Fruit fly (Drosophila melanogaster) whole organism, embryonic: Measurements from ENCODE around the gene Drsl4.

ENCODE experiments used
- ATbp ChIP-seq: fragments of 200-800 bp; sonication (Bioruptor generic); optimal IDR thresholded peaks from 2 replicates; lab custom pipeline; 2017; ENCODE audit warnings: missing biosample characterization, mild to moderate bottlenecking, missing genetic modification characterization, missing genetic modification reagents
- Asciz ChIP-seq: fragments of 200-800 bp; sonication (Bioruptor generic); optimal IDR thresholded peaks from 2 replicates; lab custom pipeline; 2017; ENCODE audit warnings: missing biosample characterization, mild to moderate bottlenecking, missing genetic modification characterization, missing genetic modification reagents
- BEAF-32 ChIP-seq: fragments of 200-800 bp; sonication (Bioruptor generic); optimal IDR thresholded peaks from 3 replicates; lab custom pipeline; 2017; ENCODE audit warnings: missing biosample characterization, missing genetic modification characterization, mild to moderate bottlenecking, moderate library complexity, missing genetic modification reagents
- CG10565 ChIP-seq: fragments of 200-800 bp; sonication (Bioruptor generic); optimal IDR thresholded peaks from 3 replicates; lab custom pipeline; 2016; ENCODE audit warnings: missing biosample characterization, mild to moderate bottlenecking, missing genetic modification characterization
- CG11085 ChIP-seq: fragments of 200-800 bp; sonication (Bioruptor generic); IDR thresholded peaks from 2 replicates; pipeline ENCODE4 v1.3.6; 2022; ENCODE audit warnings: missing biosample characterization, missing genetic modification characterization
- CG11093 ChIP-seq: fragments of 200-800 bp; sonication (Bioruptor generic); IDR thresholded peaks from 3 replicates; pipeline ENCODE4 v1.3.6; 2022; ENCODE audit warnings: missing biosample characterization, missing genetic modification characterization
- CG11695 ChIP-seq: fragments of 200-800 bp; sonication (Bioruptor generic); IDR thresholded peaks from 3 replicates; pipeline ENCODE4 v1.3.6; 2022; ENCODE audit warnings: missing biosample characterization, missing genetic modification characterization
- CG11696 ChIP-seq: fragments of 200-800 bp; sonication (Bioruptor generic); IDR thresholded peaks from 2 replicates; pipeline ENCODE4 v1.3.6; 2022; ENCODE audit warnings: missing biosample characterization, missing genetic modification characterization
- CG12071 ChIP-seq: fragments of 200-800 bp; sonication (Bioruptor generic); optimal IDR thresholded peaks from 3 replicates; lab custom pipeline; 2018; ENCODE audit warnings: missing biosample characterization, mild to moderate bottlenecking, missing genetic modification characterization
- CG12104 ChIP-seq: fragments of 200-800 bp; sonication (Bioruptor generic); optimal IDR thresholded peaks from 3 replicates; lab custom pipeline; 2016; ENCODE audit warnings: missing biosample characterization, missing genetic modification characterization
- CG12155 ChIP-seq: fragments of 200-800 bp; sonication (Bioruptor generic); optimal IDR thresholded peaks from 3 replicates; lab custom pipeline; 2016; ENCODE audit warnings: missing biosample characterization, missing genetic modification characterization
- CG14050 ChIP-seq: fragments of 200-800 bp; sonication (Bioruptor generic); IDR thresholded peaks from 3 replicates; pipeline ENCODE4 v1.3.6; 2022; ENCODE audit warnings: missing biosample characterization, missing genetic modification characterization
- CG15479 ChIP-seq: fragments of 200-800 bp; sonication (Bioruptor generic); optimal IDR thresholded peaks from 3 replicates; lab custom pipeline; 2019; ENCODE audit warnings: missing biosample characterization, mild to moderate bottlenecking, missing genetic modification characterization, moderate library complexity
- CG1647 ChIP-seq: fragments of 200-800 bp; sonication (Bioruptor generic); optimal IDR thresholded peaks from 3 replicates; lab custom pipeline; 2016; ENCODE audit warnings: missing biosample characterization, missing genetic modification characterization
- CG16779 ChIP-seq: fragments of 200-800 bp; sonication (Bioruptor generic); IDR thresholded peaks from 2 replicates; pipeline ENCODE4 v1.3.6; 2022; ENCODE audit warnings: missing biosample characterization, missing genetic modification characterization
- CG17186 ChIP-seq: fragments of 200-800 bp; sonication (Bioruptor generic); optimal IDR thresholded peaks from 3 replicates; lab custom pipeline; 2017; ENCODE audit warnings: missing biosample characterization, missing genetic modification reagents, missing genetic modification characterization
- CG1792 ChIP-seq: fragments of 200-800 bp; sonication (Bioruptor generic); optimal IDR thresholded peaks from 2 replicates; lab custom pipeline; 2016; ENCODE audit warnings: missing biosample characterization, missing genetic modification characterization
- CG18476 ChIP-seq: fragments of 200-800 bp; sonication (Bioruptor generic); optimal IDR thresholded peaks from 2 replicates; lab custom pipeline; 2016; ENCODE audit warnings: missing biosample characterization, mild to moderate bottlenecking, missing genetic modification characterization
- CG18619 ChIP-seq: fragments of 200-800 bp; sonication (Bioruptor generic); optimal IDR thresholded peaks from 3 replicates; lab custom pipeline; 2017; ENCODE audit warnings: missing biosample characterization, mild to moderate bottlenecking, missing genetic modification characterization
- CG3065 ChIP-seq: fragments of 200-800 bp; sonication (Bioruptor generic); optimal IDR thresholded peaks from 2 replicates; lab custom pipeline; 2016; ENCODE audit warnings: missing biosample characterization, missing genetic modification characterization
- CG31441 ChIP-seq: fragments of 200-800 bp; sonication (Bioruptor generic); IDR thresholded peaks from 2 replicates; pipeline ENCODE4 v1.3.6; 2022; ENCODE audit warnings: missing biosample characterization, missing genetic modification characterization
- CG4328 ChIP-seq: fragments of 200-800 bp; sonication (Bioruptor generic); optimal IDR thresholded peaks from 3 replicates; lab custom pipeline; 2017; ENCODE audit warnings: missing biosample characterization, missing genetic modification reagents, missing genetic modification characterization
- CG4707 ChIP-seq: fragments of 200-800 bp; sonication (Bioruptor generic); optimal IDR thresholded peaks from 2 replicates; lab custom pipeline; 2018; ENCODE audit warnings: missing biosample characterization, mild to moderate bottlenecking, missing genetic modification characterization, moderate library complexity
- CG4730 ChIP-seq: fragments of 200-800 bp; sonication (Bioruptor generic); IDR thresholded peaks from 2 replicates; pipeline ENCODE4 v1.3.6; 2022; ENCODE audit warnings: missing biosample characterization, missing genetic modification characterization
- CG6689 ChIP-seq: fragments of 200-800 bp; sonication (Bioruptor generic); IDR thresholded peaks from 2 replicates; pipeline ENCODE4 v1.3.6; 2022; ENCODE audit warnings: missing biosample characterization, missing genetic modification characterization
- Dad ChIP-seq: fragments of 200-800 bp; sonication (Bioruptor generic); optimal IDR thresholded peaks from 3 replicates; lab custom pipeline; 2016; ENCODE audit warnings: missing biosample characterization, missing genetic modification characterization
- E2f1 ChIP-seq: fragments of 200-800 bp; sonication (Bioruptor generic); IDR thresholded peaks from 2 replicates; pipeline ENCODE4 v1.3.6; 2022; ENCODE audit warnings: missing biosample characterization, missing genetic modification characterization
- Ets65A ChIP-seq: fragments of 200-800 bp; sonication (Bioruptor generic); peaks from one replicate; lab custom pipeline; 2016; ENCODE audit warnings: missing biosample characterization, missing genetic modification characterization
- Ets97D ChIP-seq: fragments of 200-800 bp; sonication (Bioruptor generic); optimal IDR thresholded peaks from 3 replicates; lab custom pipeline; 2016; ENCODE audit warnings: missing biosample characterization, missing genetic modification characterization
- H2.0 ChIP-seq: fragments of 200-800 bp; sonication (Bioruptor generic); IDR thresholded peaks from 2 replicates; pipeline ENCODE4 v1.3.6; 2022; ENCODE audit warnings: missing biosample characterization, missing genetic modification characterization
- HLH4C ChIP-seq: fragments of 200-800 bp; sonication (Bioruptor generic); IDR thresholded peaks from 3 replicates; pipeline ENCODE4 v1.3.6; 2022; ENCODE audit warnings: missing biosample characterization, missing genetic modification characterization; ENCODE audit not compliant: partially characterized antibody
- Hsf ChIP-seq: fragments of 200-800 bp; sonication (Bioruptor generic); optimal IDR thresholded peaks from 3 replicates; lab custom pipeline; 2016; ENCODE audit warnings: missing biosample characterization, missing genetic modification characterization
- Max ChIP-seq: fragments of 200-800 bp; sonication (Bioruptor generic); optimal IDR thresholded peaks from 2 replicates; lab custom pipeline; 2016; ENCODE audit warnings: missing biosample characterization, mild to moderate bottlenecking, missing genetic modification characterization
- Meics ChIP-seq: fragments of 200-800 bp; sonication (Bioruptor generic); optimal IDR thresholded peaks from 2 replicates; lab custom pipeline; 2017; ENCODE audit warnings: missing biosample characterization, mild to moderate bottlenecking, missing genetic modification characterization
- Six4 ChIP-seq: fragments of 200-800 bp; sonication (Bioruptor generic); optimal IDR thresholded peaks from 2 replicates; lab custom pipeline; 2016; ENCODE audit warnings: missing biosample characterization, missing genetic modification characterization
- Sry-β ChIP-seq: fragments of 200-800 bp; sonication (Bioruptor generic); optimal IDR thresholded peaks from 2 replicates; lab custom pipeline; 2018; ENCODE audit warnings: missing biosample characterization, mild to moderate bottlenecking, missing genetic modification characterization, moderate library complexity
- ase ChIP-seq: fragments of 200-800 bp; sonication (Bioruptor generic); IDR thresholded peaks from 3 replicates; pipeline ENCODE4 v1.3.6; 2022; ENCODE audit warnings: missing biosample characterization, missing genetic modification characterization
- bab2 ChIP-seq: fragments of 200-800 bp; sonication (Bioruptor generic); optimal IDR thresholded peaks from 2 replicates; lab custom pipeline; 2016; ENCODE audit warnings: missing biosample characterization, missing genetic modification characterization
- dysf ChIP-seq: fragments of 200-800 bp; sonication (Bioruptor generic); IDR thresholded peaks from 3 replicates; pipeline ENCODE4 v1.3.6; 2022; ENCODE audit warnings: missing biosample characterization, missing genetic modification characterization
- emc ChIP-seq: fragments of 200-800 bp; sonication (Bioruptor generic); optimal IDR thresholded peaks from 2 replicates; lab custom pipeline; 2016; ENCODE audit warnings: missing biosample characterization, missing genetic modification characterization
- esg ChIP-seq: fragments of 200-800 bp; sonication (Bioruptor generic); conservative IDR thresholded peaks from 2 replicates; pipeline ENCODE4 v1.3.6; 2022; ENCODE audit warnings: missing biosample characterization, missing genetic modification characterization
- fd64A ChIP-seq: fragments of 200-800 bp; sonication (Bioruptor generic); optimal IDR thresholded peaks from 3 replicates; lab custom pipeline; 2018; ENCODE audit warnings: missing biosample characterization, mild to moderate bottlenecking, missing genetic modification characterization
- h ChIP-seq: fragments of >200 bp; optimal IDR thresholded peaks from 2 replicates; lab custom pipeline; 2017
- kay ChIP-seq: fragments of 200-800 bp; sonication (Bioruptor generic); optimal IDR thresholded peaks from 2 replicates; lab custom pipeline; 2016; ENCODE audit warnings: missing biosample characterization, missing genetic modification characterization
- lbe ChIP-seq: fragments of 200-800 bp; sonication (Bioruptor generic); optimal IDR thresholded peaks from 2 replicates; lab custom pipeline; 2016; ENCODE audit warnings: missing biosample characterization, mild to moderate bottlenecking, missing genetic modification characterization
- oc ChIP-seq: fragments of 200-800 bp; sonication (Bioruptor generic); optimal IDR thresholded peaks from 2 replicates; lab custom pipeline; 2018; ENCODE audit warnings: missing biosample characterization, mild to moderate bottlenecking, missing genetic modification characterization, moderate library complexity
- run ChIP-seq: fragments of 200-800 bp; sonication (Bioruptor generic); optimal IDR thresholded peaks from 3 replicates; lab custom pipeline; 2018; ENCODE audit warnings: missing biosample characterization, mild to moderate bottlenecking, missing genetic modification characterization
- schlank ChIP-seq: fragments of 200-800 bp; sonication (Bioruptor generic); optimal IDR thresholded peaks from 2 replicates; lab custom pipeline; 2018; ENCODE audit warnings: missing biosample characterization, mild to moderate bottlenecking, missing genetic modification characterization
- slou ChIP-seq: fragments of 200-800 bp; sonication (Bioruptor generic); optimal IDR thresholded peaks from 3 replicates; lab custom pipeline; 2016; ENCODE audit warnings: missing biosample characterization, missing genetic modification characterization
- tna ChIP-seq: fragments of 200-800 bp; sonication (Bioruptor generic); IDR thresholded peaks from 2 replicates; pipeline ENCODE4 v1.3.6; 2022; ENCODE audit warnings: missing biosample characterization, missing genetic modification characterization; ENCODE audit not compliant: partially characterized antibody
- vfl ChIP-seq: fragments of 200-800 bp; sonication (Bioruptor generic); optimal IDR thresholded peaks from 2 replicates; lab custom pipeline; 2016; ENCODE audit warnings: missing biosample characterization, missing genetic modification characterization
- vnd ChIP-seq: fragments of 200-800 bp; sonication (Bioruptor generic); IDR thresholded peaks from 3 replicates; pipeline ENCODE4 v1.3.6; 2022; ENCODE audit warnings: missing biosample characterization, missing genetic modification characterization; ENCODE audit not compliant: partially characterized antibody

The Drsl4 gene

dm6 chr3L:3303087-3303526, 12.3 kb upstream of the Drsl4 start, which contains the start of gene CG14968 (continued):
- peak; percentile 67 for TF ChIP-seq emc (GFP tag; lab: Kevin White, UChicago)
- peak; percentile 91 for TF ChIP-seq CG16779 (GFP tag; lab: Robert Waterston, UW)
- peak; percentile 70 for TF ChIP-seq schlank (tag; lab: Kevin White, UChicago)
- peak; percentile 66; the same call in 2 of the 3 replicates for TF ChIP-seq CG11093 (GFP tag; lab: Robert Waterston, UW)
- TF ChIP-seq CG14050, result peak; percentile 97
- TF ChIP-seq CG4730 (GFP tag; lab: Robert Waterston, UW), result peak; percentile 95
- TF ChIP-seq CG15479, result no peak
- peak; percentile 74 for TF ChIP-seq vfl (GFP tag; lab: Kevin White, UChicago)
- peak; percentile 91 for TF ChIP-seq CG11696
- peak; percentile 94 for TF ChIP-seq oc
- TF ChIP-seq CG1792, result peak; percentile 76
- no peak for TF ChIP-seq tna (GFP tag; lab: Robert Waterston, UW)
- TF ChIP-seq CG18619, result peak; percentile 91
- peak; percentile 96 for TF ChIP-seq H2.0
- TF ChIP-seq CG6689 (GFP tag; lab: Robert Waterston, UW), result peak; percentile 93
- TF ChIP-seq CG3065 (GFP tag; lab: Kevin White, UChicago), result peak; percentile 70
- TF ChIP-seq BEAF-32 (GFP tag; lab: Kevin White, UChicago), result no peak
- TF ChIP-seq CG4707 (GFP tag; lab: Kevin White, UChicago), result peak; percentile 74
- TF ChIP-seq Dad (GFP tag; lab: Kevin White, UChicago), result peak; percentile 86
- peak; percentile 96 for TF ChIP-seq lbe
- TF ChIP-seq Asciz (GFP tag; lab: Kevin White, UChicago), result peak; percentile 88
- TF ChIP-seq HLH4C (GFP tag; lab: Robert Waterston, UW), result no peak
- TF ChIP-seq run (tag; lab: Kevin White, UChicago), result peak; percentile 72
- TF ChIP-seq bab2 (GFP tag; lab: Kevin White, UChicago), result peak; percentile 87
- peak; percentile 93 for TF ChIP-seq Sry-β (GFP tag; lab: Kevin White, UChicago)
- TF ChIP-seq CG12155 (GFP tag; lab: Kevin White, UChicago), result peak; percentile 90
- TF ChIP-seq ATbp (GFP tag; lab: Kevin White, UChicago), result peak; percentile 89
- TF ChIP-seq Hsf (GFP tag; lab: Kevin White, UChicago), result peak; percentile 90
- TF ChIP-seq dysf (GFP tag; lab: Robert Waterston, UW), result peak; percentile 97
- TF ChIP-seq CG11085 (GFP tag; lab: Robert Waterston, UW), result peak; percentile 90
- peak; percentile 92 for TF ChIP-seq Ets65A
- TF ChIP-seq Ets97D (GFP tag; lab: Kevin White, UChicago), result peak; percentile 29
- peak; percentile 89 for TF ChIP-seq kay (GFP tag; lab: Kevin White, UChicago)
- peak; percentile 95 for TF ChIP-seq CG12104 (GFP tag; lab: Kevin White, UChicago)
- TF ChIP-seq Meics, result peak; percentile 96
- TF ChIP-seq CG17186 (GFP tag; lab: Kevin White, UChicago), result no peak
- TF ChIP-seq E2f1, result peak; percentile 95
- TF ChIP-seq esg, result peak; percentile 95
- TF ChIP-seq Max, result peak; percentile 92
- no peak for TF ChIP-seq h (lab: Kevin White, UChicago)
- peak; percentile 68 for TF ChIP-seq fd64A (GFP tag; lab: Kevin White, UChicago)
- peak; percentile 96 for TF ChIP-seq CG11695 (GFP tag; lab: Robert Waterston, UW)
- peak; percentile 62 for TF ChIP-seq CG10565 (GFP tag; lab: Kevin White, UChicago)
- TF ChIP-seq CG4328, result peak; percentile 57
- TF ChIP-seq vnd (GFP tag; lab: Robert Waterston, UW), result no peak
- peak; percentile 93 for TF ChIP-seq CG31441 (GFP tag; lab: Robert Waterston, UW)
- peak; percentile 96 for TF ChIP-seq ase (GFP tag; lab: Robert Waterston, UW)
- TF ChIP-seq slou (GFP tag; lab: Kevin White, UChicago), result peak; percentile 83
- peak; percentile 89 for TF ChIP-seq Six4 (GFP tag; lab: Kevin White, UChicago)
- peak; percentile 90 for TF ChIP-seq CG18476 (GFP tag; lab: Kevin White, UChicago)
- peak; percentile 88 for TF ChIP-seq CG12071
- TF ChIP-seq CG1647 (GFP tag; lab: Kevin White, UChicago), result peak; percentile 92
